Fruit fly (Drosophila melanogaster) whole organism, embryonic: ENCODE results near the gene CG13097.

Experiments used
- Bdp1 ChIP-seq: fragments of 200-800 bp; sonication (Bioruptor generic); optimal IDR thresholded peaks from 3 replicates; lab custom pipeline; 2016; ENCODE audit warnings: missing biosample characterization, missing genetic modification characterization
- BtbVII ChIP-seq: fragments of 200-800 bp; sonication (Bioruptor generic); optimal IDR thresholded peaks from 3 replicates; lab custom pipeline; 2017; ENCODE audit warnings: missing biosample characterization, mild to moderate bottlenecking, missing genetic modification characterization
- CG10147 ChIP-seq: fragments of 200-800 bp; sonication (Bioruptor generic); optimal IDR thresholded peaks from 2 replicates; lab custom pipeline; 2019; ENCODE audit warnings: missing biosample characterization, mild to moderate bottlenecking, missing genetic modification characterization, moderate library complexity
- CG10366 ChIP-seq: fragments of 200-800 bp; sonication (Bioruptor generic); IDR thresholded peaks from 2 replicates; pipeline ENCODE4 v1.3.6; 2022; ENCODE audit warnings: missing biosample characterization, missing genetic modification characterization
- CG10431 ChIP-seq: fragments of 200-800 bp; sonication (Bioruptor generic); optimal IDR thresholded peaks from 3 replicates; lab custom pipeline; 2018; ENCODE audit warnings: missing biosample characterization, mild to moderate bottlenecking, missing genetic modification characterization
- CG11456 ChIP-seq: fragments of 200-800 bp; sonication (Bioruptor generic); IDR thresholded peaks from 3 replicates; pipeline ENCODE4 v1.3.6; 2022; ENCODE audit warnings: missing biosample characterization, missing genetic modification characterization
- CG11560 ChIP-seq: fragments of 200-800 bp; sonication (Bioruptor generic); IDR thresholded peaks from 3 replicates; pipeline ENCODE4 v1.3.6; 2022; ENCODE audit warnings: missing biosample characterization, missing genetic modification characterization
- CG12942 ChIP-seq: fragments of 200-800 bp; sonication (Bioruptor generic); optimal IDR thresholded peaks from 3 replicates; lab custom pipeline; 2016; ENCODE audit warnings: missing biosample characterization, missing genetic modification characterization
- CG17361 ChIP-seq: fragments of 200-800 bp; sonication (Bioruptor generic); IDR thresholded peaks from 3 replicates; pipeline ENCODE4 v1.3.6; 2022; ENCODE audit warnings: missing biosample characterization, missing genetic modification characterization
- CG17802 ChIP-seq: fragments of 200-800 bp; sonication (Bioruptor generic); optimal IDR thresholded peaks from 2 replicates; lab custom pipeline; 2018; ENCODE audit warnings: missing biosample characterization, mild to moderate bottlenecking, missing genetic modification characterization, moderate library complexity
- CG18764 ChIP-seq: fragments of 200-800 bp; sonication (Bioruptor generic); optimal IDR thresholded peaks from 3 replicates; lab custom pipeline; 2016; ENCODE audit warnings: missing biosample characterization, missing genetic modification characterization
- CG30403 ChIP-seq: fragments of 200-800 bp; sonication (Bioruptor generic); optimal IDR thresholded peaks from 3 replicates; lab custom pipeline; 2016; ENCODE audit warnings: missing biosample characterization, missing genetic modification characterization
- CG31388 ChIP-seq: fragments of 200-800 bp; sonication (Bioruptor generic); optimal IDR thresholded peaks from 2 replicates; lab custom pipeline; 2016; ENCODE audit warnings: missing biosample characterization, missing genetic modification characterization
- CG3407 ChIP-seq: fragments of 200-800 bp; sonication (Bioruptor generic); optimal IDR thresholded peaks from 2 replicates; lab custom pipeline; 2018; ENCODE audit warnings: missing biosample characterization, mild to moderate bottlenecking, missing genetic modification characterization
- CG4404 ChIP-seq: fragments of 200-800 bp; sonication (Bioruptor generic); IDR thresholded peaks from 2 replicates; pipeline ENCODE4 v1.3.6; 2022; ENCODE audit warnings: missing biosample characterization, missing genetic modification characterization
- CG7357 ChIP-seq: fragments of 200-800 bp; sonication (Bioruptor generic); IDR thresholded peaks from 3 replicates; pipeline ENCODE4 v1.3.6; 2022; ENCODE audit warnings: missing biosample characterization, missing genetic modification characterization
- CG7963 ChIP-seq: fragments of 200-800 bp; sonication (Bioruptor generic); IDR thresholded peaks from 3 replicates; pipeline ENCODE4 v1.3.6; 2022; ENCODE audit warnings: missing biosample characterization, missing genetic modification characterization; ENCODE audit not compliant: partially characterized antibody
- CG7987 ChIP-seq: fragments of 200-800 bp; sonication (Bioruptor generic); optimal IDR thresholded peaks from 2 replicates; lab custom pipeline; 2018; ENCODE audit warnings: missing biosample characterization, mild to moderate bottlenecking, missing genetic modification characterization, moderate library complexity
- CG8924 ChIP-seq: fragments of 200-800 bp; optimal IDR thresholded peaks from 3 replicates; lab custom pipeline; 2019; ENCODE audit warnings: missing biosample characterization, mild to moderate bottlenecking, missing genetic modification characterization, moderate library complexity
- D19A ChIP-seq: fragments of 200-800 bp; optimal IDR thresholded peaks from 3 replicates; lab custom pipeline; 2019; ENCODE audit warnings: missing biosample characterization, mild to moderate bottlenecking, missing genetic modification characterization, moderate library complexity
- Doc2 ChIP-seq: fragments of 200-800 bp; sonication (Bioruptor generic); IDR thresholded peaks from 2 replicates; pipeline ENCODE4 v1.3.6; 2022; ENCODE audit warnings: missing biosample characterization, missing genetic modification characterization
- Ets97D ChIP-seq: fragments of 200-800 bp; sonication (Bioruptor generic); optimal IDR thresholded peaks from 3 replicates; lab custom pipeline; 2016; ENCODE audit warnings: missing biosample characterization, missing genetic modification characterization
- H2.0 ChIP-seq: fragments of 200-800 bp; sonication (Bioruptor generic); IDR thresholded peaks from 2 replicates; pipeline ENCODE4 v1.3.6; 2022; ENCODE audit warnings: missing biosample characterization, missing genetic modification characterization
- Hr39 ChIP-seq: fragments of >200 bp; optimal IDR thresholded peaks from 2 replicates; lab custom pipeline; 2017
- MESR4 ChIP-seq: fragments of 200-800 bp; sonication (Bioruptor generic); optimal IDR thresholded peaks from 2 replicates; lab custom pipeline; 2018; ENCODE audit warnings: missing biosample characterization, mild to moderate bottlenecking, missing genetic modification characterization, moderate library complexity
- Max ChIP-seq: fragments of 200-800 bp; sonication (Bioruptor generic); optimal IDR thresholded peaks from 2 replicates; lab custom pipeline; 2016; ENCODE audit warnings: missing biosample characterization, mild to moderate bottlenecking, missing genetic modification characterization
- NK7.1 ChIP-seq: fragments of 200-800 bp; sonication (Bioruptor generic); optimal IDR thresholded peaks from 3 replicates; lab custom pipeline; 2016; ENCODE audit warnings: missing biosample characterization, missing genetic modification characterization
- Ptx1 ChIP-seq: fragments of 200-800 bp; sonication (Bioruptor generic); IDR thresholded peaks from 2 replicates; pipeline ENCODE4 v1.3.6; 2022; ENCODE audit warnings: missing biosample characterization, missing genetic modification characterization
- Rfx ChIP-seq: fragments of 200-800 bp; sonication (Bioruptor generic); IDR thresholded peaks from 2 replicates; pipeline ENCODE4 v1.3.6; 2022; ENCODE audit warnings: missing biosample characterization, missing genetic modification characterization
- Sin3A ChIP-seq: fragments of >200 bp; optimal IDR thresholded peaks from 2 replicates; lab custom pipeline; 2018
- ara ChIP-seq: fragments of 200-800 bp; sonication (Bioruptor generic); IDR thresholded peaks from 2 replicates; pipeline ENCODE4 v1.3.6; 2022; ENCODE audit warnings: missing biosample characterization, missing genetic modification characterization
- bcd ChIP-seq: fragments of 200-800 bp; sonication (Bioruptor generic); optimal IDR thresholded peaks from 2 replicates; lab custom pipeline; 2017; ENCODE audit warnings: missing biosample characterization, mild to moderate bottlenecking, missing genetic modification characterization
- bigmax ChIP-seq: fragments of 200-800 bp; sonication (Bioruptor generic); optimal IDR thresholded peaks from 2 replicates; lab custom pipeline; 2018; ENCODE audit warnings: missing biosample characterization, mild to moderate bottlenecking, missing genetic modification characterization
- br ChIP-seq: fragments of >200 bp; optimal IDR thresholded peaks from 2 replicates; lab custom pipeline; 2017
- chinmo ChIP-seq: fragments of 200-800 bp; sonication (Bioruptor generic); IDR thresholded peaks from 4 replicates; pipeline ENCODE4 v1.3.6; 2022; ENCODE audit warnings: missing biosample characterization, missing genetic modification characterization; ENCODE audit not compliant: partially characterized antibody
- chn ChIP-seq: fragments of 200-800 bp; sonication (Bioruptor generic); optimal IDR thresholded peaks from 2 replicates; lab custom pipeline; 2016; ENCODE audit warnings: missing biosample characterization, missing genetic modification characterization
- crol ChIP-seq: fragments of 200-800 bp; sonication (Bioruptor generic); IDR thresholded peaks from 2 replicates; pipeline ENCODE4 v1.3.6; 2022; ENCODE audit warnings: missing biosample characterization, missing genetic modification characterization
- dan ChIP-seq: fragments of 200-800 bp; sonication (Bioruptor generic); IDR thresholded peaks from 2 replicates; pipeline ENCODE4 v1.3.6; 2022; ENCODE audit warnings: missing biosample characterization, missing genetic modification characterization
- dmrt11E ChIP-seq: fragments of 200-800 bp; sonication (Bioruptor generic); optimal IDR thresholded peaks from 3 replicates; lab custom pipeline; 2018; ENCODE audit warnings: missing biosample characterization, mild to moderate bottlenecking, missing genetic modification characterization, moderate library complexity
- eyg ChIP-seq: fragments of 200-800 bp; sonication (Bioruptor generic); optimal IDR thresholded peaks from 3 replicates; lab custom pipeline; 2016; ENCODE audit warnings: missing biosample characterization, missing genetic modification characterization
- gcm ChIP-seq: fragments of 200-800 bp; sonication (Bioruptor generic); optimal IDR thresholded peaks from 2 replicates; lab custom pipeline; 2019; ENCODE audit warnings: missing biosample characterization, mild to moderate bottlenecking, missing genetic modification characterization, moderate library complexity
- gfzf ChIP-seq: fragments of 200-800 bp; sonication (Bioruptor generic); optimal IDR thresholded peaks from 2 replicates; lab custom pipeline; 2016; ENCODE audit warnings: missing biosample characterization, mild to moderate bottlenecking, missing genetic modification characterization, moderate library complexity
- insv ChIP-seq, 2 experiments: fragments of 200-800 bp; sonication (Bioruptor generic); optimal IDR thresholded peaks; 3 replicates each; lab custom pipeline; 2016 to 2018; ENCODE audit warnings: missing biosample characterization in 2 of 2, missing genetic modification characterization in 2 of 2
- pita ChIP-seq: fragments of 200-800 bp; sonication (Bioruptor generic); optimal IDR thresholded peaks from 2 replicates; lab custom pipeline; 2017; ENCODE audit warnings: missing biosample characterization, mild to moderate bottlenecking, missing genetic modification characterization
- pzg ChIP-seq: fragments of 200-800 bp; sonication (Bioruptor generic); optimal IDR thresholded peaks from 3 replicates; lab custom pipeline; 2018; ENCODE audit warnings: missing biosample characterization, mild to moderate bottlenecking, missing genetic modification characterization, moderate library complexity
- rib ChIP-seq: fragments of 200-800 bp; sonication (Bioruptor generic); IDR thresholded peaks from 2 replicates; pipeline ENCODE4 v1.3.6; 2022; ENCODE audit warnings: missing biosample characterization, missing genetic modification characterization
- salm ChIP-seq: fragments of 200-800 bp; sonication (Bioruptor generic); optimal IDR thresholded peaks from 2 replicates; lab custom pipeline; 2018; ENCODE audit warnings: missing biosample characterization, mild to moderate bottlenecking, missing genetic modification characterization
- sim ChIP-seq: fragments of 200-800 bp; sonication (Bioruptor generic); IDR thresholded peaks from 2 replicates; pipeline ENCODE4 v1.3.6; 2022; ENCODE audit warnings: missing biosample characterization, missing genetic modification characterization
- sob ChIP-seq: fragments of 200-800 bp; sonication (Bioruptor generic); IDR thresholded peaks from 2 replicates; pipeline ENCODE4 v1.3.6; 2022; ENCODE audit warnings: missing biosample characterization, missing genetic modification characterization
- tin ChIP-seq: fragments of 200-800 bp; sonication (Bioruptor generic); optimal IDR thresholded peaks from 3 replicates; lab custom pipeline; 2016; ENCODE audit warnings: missing biosample characterization, missing genetic modification characterization
- unpg ChIP-seq: fragments of 200-800 bp; sonication (Bioruptor generic); optimal IDR thresholded peaks from 3 replicates; lab custom pipeline; 2018; ENCODE audit warnings: missing biosample characterization, mild to moderate bottlenecking, missing genetic modification characterization, moderate library complexity
- vvl ChIP-seq: fragments of 200-800 bp; sonication (Bioruptor generic); IDR thresholded peaks from 2 replicates; pipeline ENCODE4 v1.3.6; 2022; ENCODE audit warnings: missing biosample characterization, missing genetic modification characterization
- wek ChIP-seq: fragments of 200-800 bp; sonication (Bioruptor generic); optimal IDR thresholded peaks from 3 replicates; lab custom pipeline; 2018; ENCODE audit warnings: missing biosample characterization, mild to moderate bottlenecking, missing genetic modification characterization, moderate library complexity

The CG13097 gene

DNA sequence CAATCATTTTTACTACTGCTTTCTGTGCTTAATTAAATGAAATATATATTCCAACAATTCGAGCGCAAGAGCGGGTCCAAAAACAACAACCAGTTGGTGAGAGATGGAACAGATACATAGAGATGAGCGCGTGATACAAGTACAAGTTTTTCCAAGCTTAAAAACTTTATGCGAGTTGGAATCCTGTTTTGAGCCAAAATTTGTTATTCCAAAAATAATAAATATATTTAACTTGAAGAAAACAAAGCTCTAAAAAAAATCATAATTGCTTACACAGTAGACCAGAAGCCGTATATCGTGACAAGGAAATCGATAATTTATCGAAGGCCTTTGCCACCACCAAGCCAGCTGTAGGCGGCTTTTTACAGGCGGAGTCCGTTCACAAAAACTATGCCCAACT is at the start of gene CG13097, which contains the start of gene PIG-U (continued):
- TF ChIP-seq CG31388 (GFP tag; lab: Kevin White, UChicago): peak; percentile 49
- TF ChIP-seq CG17361 (GFP tag; lab: Robert Waterston, UW): peak; percentile 80
- TF ChIP-seq dmrt11E (tag; lab: Kevin White, UChicago): peak; percentile 74
- TF ChIP-seq tin: peak; percentile 88
- TF ChIP-seq wek: no peak
- TF ChIP-seq Max (GFP tag; lab: Kevin White, UChicago): peak; percentile 90
- TF ChIP-seq MESR4 (GFP tag; lab: Kevin White, UChicago): peak; percentile 3
- no peak for TF ChIP-seq gcm (GFP tag; lab: Kevin White, UChicago)
- TF ChIP-seq sob: peak; percentile 94
- peak; percentile 71 for TF ChIP-seq Sin3A
- peak; percentile 69 for TF ChIP-seq CG8924 (tag; lab: Kevin White, UChicago)
- TF ChIP-seq br (lab: Kevin White, UChicago): no peak
- TF ChIP-seq CG7357 (GFP tag; lab: Robert Waterston, UW): peak; percentile 52; the same call in 1 of the 3 replicates
- peak; percentile 68 for TF ChIP-seq rib (GFP tag; lab: Robert Waterston, UW)
- TF ChIP-seq salm (tag; lab: Kevin White, UChicago): peak; percentile 34
- peak; percentile 84 for TF ChIP-seq vvl (GFP tag; lab: Robert Waterston, UW)
- peak; percentile 50 for TF ChIP-seq BtbVII (GFP tag; lab: Kevin White, UChicago)
- peak; percentile 74; the same call in 2 of the 3 replicates for TF ChIP-seq CG11456
- peak; percentile 85 for TF ChIP-seq CG12942 (GFP tag; lab: Kevin White, UChicago)
- no peak for TF ChIP-seq crol (GFP tag; lab: Robert Waterston, UW)
- TF ChIP-seq Hr39 (lab: Kevin White, UChicago): no peak
- TF ChIP-seq Rfx: peak; percentile 90
- TF ChIP-seq NK7.1 (GFP tag; lab: Kevin White, UChicago): peak; percentile 52
- peak; percentile 78 for TF ChIP-seq Ets97D (GFP tag; lab: Kevin White, UChicago)
- TF ChIP-seq CG10431: peak; percentile 34
- no peak for TF ChIP-seq bigmax (GFP tag; lab: Kevin White, UChicago)
- TF ChIP-seq dan: no peak
- TF ChIP-seq CG7963: peak; percentile 78; the same call in 2 of the 3 replicates
- TF ChIP-seq pita (GFP tag; lab: Kevin White, UChicago): no peak
- TF ChIP-seq unpg (GFP tag; lab: Kevin White, UChicago): no peak
- TF ChIP-seq H2.0 (GFP tag; lab: Robert Waterston, UW): peak; percentile 79
- peak; percentile 54 for TF ChIP-seq CG7987
- no peak for TF ChIP-seq chinmo (GFP tag; lab: Robert Waterston, UW)
- TF ChIP-seq eyg (GFP tag; lab: Kevin White, UChicago): no peak
- peak; percentile 88 for TF ChIP-seq chn (GFP tag; lab: Kevin White, UChicago)
- TF ChIP-seq CG17802 (tag; lab: Kevin White, UChicago): no peak
- TF ChIP-seq CG18764 (GFP tag; lab: Kevin White, UChicago): peak; percentile 76
- peak; percentile 64 for TF ChIP-seq pzg
- peak; percentile 68 for TF ChIP-seq CG4404
- no peak for TF ChIP-seq bcd (GFP tag; lab: Kevin White, UChicago)
- peak; percentile 92 for TF ChIP-seq CG30403
- TF ChIP-seq CG10366 (GFP tag; lab: Robert Waterston, UW): peak; percentile 70
- peak; percentile 88 for TF ChIP-seq Ptx1 (GFP tag; lab: Robert Waterston, UW)
- TF ChIP-seq ara: peak; percentile 79
- peak; percentile 80 for TF ChIP-seq CG10147 (GFP tag; lab: Kevin White, UChicago)
- no peak for TF ChIP-seq gfzf (GFP tag; lab: Kevin White, UChicago)
- no peak for TF ChIP-seq sim (GFP tag; lab: Robert Waterston, UW)
- peak in 1 of 2 experiments; percentile 13 for TF ChIP-seq insv (GFP tag; optimal IDR thresholded peaks at IDR 0.05; lab: Kevin White, UChicago)
- TF ChIP-seq CG3407 (GFP tag; lab: Kevin White, UChicago): peak; percentile 53
- peak; percentile 69 for TF ChIP-seq Bdp1
- TF ChIP-seq Doc2 (GFP tag; lab: Robert Waterston, UW): no peak
- TF ChIP-seq D19A: no peak
- TF ChIP-seq CG11560 (tag; lab: Robert Waterston, UW): 0 out of 3 replicates have a peak, but pooled peaks have one; percentile 50
